Worm (Caenorhabditis elegans): ENCODE data around the gene T09F5.2.

T09F5.2 gene

DNA sequence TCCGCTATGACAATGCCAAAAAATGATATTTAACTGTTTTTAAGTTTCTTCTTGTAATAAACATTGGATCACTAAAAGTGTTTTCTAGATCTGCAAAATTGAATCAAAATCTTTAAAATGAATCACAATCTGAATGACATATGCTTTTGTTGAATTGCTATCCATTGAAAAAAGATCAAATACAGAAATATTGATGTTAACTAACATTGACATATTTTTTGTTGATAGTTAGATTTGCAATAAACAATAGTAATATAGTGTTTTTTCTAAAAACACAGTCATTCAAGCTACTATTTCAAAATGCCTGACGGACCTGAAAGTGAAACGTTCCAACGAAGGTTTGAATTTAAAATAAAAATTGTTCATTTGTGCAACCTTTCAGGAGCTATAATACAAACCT, at the start of gene T09F5.2:
Gene T09F5.2, plus strand, starts transcription at position 301 of the 400 bp plus-strand sequence.
- no peak for TF ChIP-seq dox-1 (GFP tag; IDR thresholded peaks at IDR 0.05)
- TF ChIP-seq cebp-2 (GFP tag; IDR thresholded peaks at IDR 0.05), result no peak
- TF ChIP-seq nfyb-1 (GFP tag; IDR thresholded peaks at IDR 0.05), result no peak
- TF ChIP-seq madf-6 (GFP tag; IDR thresholded peaks at IDR 0.05), result no peak
- TF ChIP-seq sea-2 (GFP tag; IDR thresholded peaks at IDR 0.05), result no peak
- TF ChIP-seq let-526 (GFP tag; IDR thresholded peaks at IDR 0.05), result no peak
- TF ChIP-seq athp-1 (tag; optimal IDR thresholded peaks at IDR 0.05), result no peak

- TF ChIP-seq lin-26 (GFP tag; IDR thresholded peaks at IDR 0.05) (peak; percentile 55; the same call in 1 of the 2 replicates), hmg-1.2 (GFP tag; IDR thresholded peaks at IDR 0.05) (peak; percentile 73; the same call in 1 of the 2 replicates), nfyb-1 (GFP tag; IDR thresholded peaks at IDR 0.05) (peak; percentile 36; the same call in 1 of the 2 replicates), ztf-25 (GFP tag; IDR thresholded peaks at IDR 0.05) (peak; percentile 50; the same call in 1 of the 2 replicates), tbp1 (GFP tag; optimal IDR thresholded peaks at IDR 0.05) (peak; percentile 82), B0261.1 (tag; optimal IDR thresholded peaks at IDR 0.05) (peak; percentile 58)
Observed at ce11 chrV:15105893-15106598, 44.7 kb upstream of the T09F5.2 start, which contains the start of gene C01G10.14. Gene C01G10.14, minus strand, starts transcription at chrV:15105943.

ce11 chrV:15109260-15109659, 41.5 kb upstream of the T09F5.2 start, which contains the start of gene Y75B12A.2:
Gene Y75B12A.2, plus strand, starts transcription at chrV:15109560.
- TF ChIP-seq madf-6 (GFP tag; IDR thresholded peaks at IDR 0.05) (no peak), hmg-20 (GFP tag; IDR thresholded peaks at IDR 0.05) (no peak), B0019.2 (GFP tag; conservative IDR thresholded peaks at IDR 0.05) (no peak), attf-6 (GFP tag; IDR thresholded peaks at IDR 0.05) (no peak), rcor-1 (GFP tag; IDR thresholded peaks at IDR 0.05) (no peak), Y79H2A.3 (GFP tag; conservative IDR thresholded peaks at IDR 0.05) (no peak), attf-5 (GFP tag; optimal IDR thresholded peaks at IDR 0.05) (no peak), madf-8 (GFP tag; conservative IDR thresholded peaks at IDR 0.05) (no peak), Y67H2A.10 (GFP tag; conservative IDR thresholded peaks at IDR 0.05) (no peak), F49E8.2 (tag; optimal IDR thresholded peaks at IDR 0.05; ENCODE audit: insufficient read depth) (no peak), mxl-1 (tag; optimal IDR thresholded peaks at IDR 0.05) (no peak), nfyb-1 (GFP tag; IDR thresholded peaks at IDR 0.05) (no peak), nhr-120 (GFP tag; IDR thresholded peaks at IDR 0.05) (no peak), F52B5.7 (tag; optimal IDR thresholded peaks at IDR 0.05) (no peak), ceh-79 (tag; optimal IDR thresholded peaks at IDR 0.05) (no peak)

ce11 chrV:15111660-15112059, 39.1 kb upstream of the T09F5.2 start, which contains the start of gene T01G5.7:
Gene T01G5.7, plus strand, starts transcription at chrV:15111960.
- no peak for TF ChIP-seq ztf-6 (GFP tag; IDR thresholded peaks at IDR 0.05)
- TF ChIP-seq ZK185.1 (tag; optimal IDR thresholded peaks at IDR 0.05; ENCODE audit: poor library complexity, severe bottlenecking), result no peak
- TF ChIP-seq T26A5.8 (tag; optimal IDR thresholded peaks at IDR 0.05), result no peak
- no peak for TF ChIP-seq pha-4 (tag; optimal IDR thresholded peaks at IDR 0.05)
- TF ChIP-seq ztf-26 (tag; optimal IDR thresholded peaks at IDR 0.05), result no peak
- no peak for TF ChIP-seq Y95B8A.8 (GFP tag; IDR thresholded peaks at IDR 0.05)
- TF ChIP-seq egrh-3 (GFP tag; IDR thresholded peaks at IDR 0.05), result no peak
- no peak for TF ChIP-seq mel-28 (tag; optimal IDR thresholded peaks at IDR 0.05; ENCODE audit: borderline replicate concordance)
- TF ChIP-seq zfh-2 (GFP tag; conservative IDR thresholded peaks at IDR 0.05), result no peak
- TF ChIP-seq Y56A3A.18 (GFP tag; IDR thresholded peaks at IDR 0.05), result no peak
- no peak for TF ChIP-seq attf-3 (GFP tag; conservative IDR thresholded peaks at IDR 0.05)
- no peak for TF ChIP-seq egl-44 (GFP tag; IDR thresholded peaks at IDR 0.05)
- no peak for TF ChIP-seq K12H6.12 (tag; optimal IDR thresholded peaks at IDR 0.05)
- no peak for TF ChIP-seq ceh-100 (GFP tag; IDR thresholded peaks at IDR 0.05)
- TF ChIP-seq lir-1 (GFP tag; conservative IDR thresholded peaks at IDR 0.05), result no peak
- no peak for TF ChIP-seq unc-130 (GFP tag; optimal IDR thresholded peaks at IDR 0.05)
- no peak for TF ChIP-seq nhr-179 (tag; optimal IDR thresholded peaks at IDR 0.05)

All from whole organism, young adult.